Worm (Caenorhabditis elegans) whole organism, mixed stage, embryonic: ENCODE measurements around the gene vap-1.

Experiments
- snpc-4 ChIP-seq: fragments of 150-350 bp; optimal IDR thresholded peaks from 2 replicates; lab custom pipeline; 2014; ENCODE audit warnings: missing biosample characterization, missing genetic modification characterization
- zip-8 ChIP-seq: fragments of 150-350 bp; optimal IDR thresholded peaks from 2 replicates; lab custom pipeline; 2014; ENCODE audit warnings: missing biosample characterization, missing genetic modification characterization

DNA sequence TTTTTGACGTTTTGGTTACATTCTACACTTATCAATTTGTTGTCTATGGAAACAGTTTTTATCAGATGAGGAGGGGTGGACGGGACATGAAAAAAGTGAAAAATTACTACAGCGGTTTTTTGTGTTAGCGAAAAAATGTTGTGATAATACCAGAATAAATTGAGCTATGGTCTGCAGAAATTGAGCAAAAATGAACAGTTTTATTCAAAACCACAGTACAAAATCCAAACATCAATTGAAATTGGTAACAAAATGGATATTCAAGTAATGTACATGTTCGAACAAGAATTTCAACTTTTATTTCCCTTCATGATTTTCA, 28.2 kb upstream of the vap-1 start:
- TF ChIP-seq snpc-4 (tag; lab: Kevin White, UChicago) (no peak), zip-8 (tag; lab: Kevin White, UChicago) (no peak)
